Worm (Caenorhabditis elegans) whole organism, early embryonic: ENCODE results near the gene tag-52.

Source experiments
- ama-1 ChIP-seq: fragments of 150-350 bp; optimal IDR thresholded peaks from 2 replicates; lab custom pipeline; 2014
- flt-1 ChIP-seq: fragments of 200-800 bp; sonication (Bioruptor generic); IDR thresholded peaks from 2 replicates; pipeline ENCODE4 v1.3.6; 2022; ENCODE audit warnings: missing genetic modification characterization, missing compliant biosample characterization
- hmg-4 ChIP-seq: fragments of 200-800 bp; sonication (Bioruptor generic); optimal IDR thresholded peaks from 2 replicates; lab custom pipeline; 2018; ENCODE audit warnings: mild to moderate bottlenecking, missing genetic modification characterization, missing compliant biosample characterization
- pes-1 ChIP-seq: fragments of 200-800 bp; sonication (Bioruptor generic); IDR thresholded peaks from 2 replicates; pipeline ENCODE4 v1.3.6; 2022; ENCODE audit warnings: missing genetic modification reagents, missing genetic modification characterization, missing compliant biosample characterization

DNA sequence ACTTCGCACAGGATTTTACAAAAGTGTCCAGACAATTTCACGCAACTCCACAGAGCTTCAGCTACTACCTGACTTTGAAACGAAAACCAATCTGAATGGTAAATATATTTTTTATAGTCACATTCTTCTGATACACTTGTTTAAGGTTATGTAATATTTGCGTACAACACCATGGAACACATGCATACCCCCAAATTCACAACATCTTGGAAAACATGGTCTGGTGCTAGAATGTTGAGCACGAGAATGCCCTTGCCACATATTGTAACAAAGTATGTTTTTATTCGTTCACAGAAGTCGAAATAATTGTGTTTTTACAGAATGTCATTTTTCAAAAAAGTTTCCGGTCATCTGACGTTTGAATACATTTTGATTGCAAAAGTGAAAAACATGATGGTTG is 37.5 kb upstream of the tag-52 start:
- TF ChIP-seq flt-1 (GFP tag; lab: Robert Waterston, UW), result no peak
- no peak for TF ChIP-seq ama-1 (lab: Kevin White, UChicago)
- TF ChIP-seq hmg-4, result no peak
- no peak for TF ChIP-seq pes-1 (GFP tag; lab: Robert Waterston, UW)
